Worm (Caenorhabditis elegans): ENCODE data around the gene hsp-75.

The hsp-75 gene

DNA sequence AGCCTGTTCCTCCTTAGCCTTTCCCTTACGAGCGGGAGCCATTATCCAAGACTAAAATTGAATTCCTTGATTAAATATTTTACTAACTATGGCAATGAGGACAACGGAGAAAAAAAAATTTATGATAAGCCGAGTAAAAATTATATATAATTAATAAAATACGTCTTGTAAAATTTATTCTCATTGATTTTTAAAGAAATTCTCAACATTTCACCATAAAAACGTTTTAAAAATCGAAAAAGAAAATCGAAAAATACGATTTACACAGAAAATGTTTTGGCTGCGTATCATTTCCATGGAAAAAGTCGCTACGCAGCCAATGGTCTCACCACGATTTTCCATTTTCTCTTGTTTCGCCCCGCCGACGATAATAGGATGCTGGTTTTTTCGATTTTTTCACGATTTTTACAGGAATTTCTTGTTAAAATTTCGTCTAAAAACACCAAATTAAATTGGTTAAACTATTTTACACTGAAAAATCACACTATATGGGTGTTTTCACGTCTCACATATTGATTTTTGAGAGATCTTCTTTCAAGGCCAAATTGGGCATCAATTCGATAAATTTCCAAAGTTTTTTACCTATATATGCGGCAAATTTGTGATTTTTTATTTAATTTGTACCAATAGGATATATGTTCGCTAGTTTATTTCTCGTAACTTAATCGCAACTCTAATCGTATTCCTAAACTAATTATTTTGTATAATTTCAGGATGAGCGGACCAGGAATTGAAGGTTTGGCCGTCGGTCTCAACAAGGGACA, 46.8 kb downstream of the hsp-75 start, which contains the start of the genes rps-14 and rpl-36 (continued):
- TF ChIP-seq sem-4 (tag; optimal IDR thresholded peaks at IDR 0.05): peak; percentile 78
- TF ChIP-seq unc-62 (GFP tag; optimal IDR thresholded peaks at IDR 0.05): no peak
- TF ChIP-seq nhr-21 (tag; optimal IDR thresholded peaks at IDR 0.05): peak; percentile 91
- TF ChIP-seq sma-3 (GFP tag; optimal IDR thresholded peaks at IDR 0.05): peak; percentile 90
- TF ChIP-seq dmd-4 (tag; optimal IDR thresholded peaks at IDR 0.05): no peak

DNA sequence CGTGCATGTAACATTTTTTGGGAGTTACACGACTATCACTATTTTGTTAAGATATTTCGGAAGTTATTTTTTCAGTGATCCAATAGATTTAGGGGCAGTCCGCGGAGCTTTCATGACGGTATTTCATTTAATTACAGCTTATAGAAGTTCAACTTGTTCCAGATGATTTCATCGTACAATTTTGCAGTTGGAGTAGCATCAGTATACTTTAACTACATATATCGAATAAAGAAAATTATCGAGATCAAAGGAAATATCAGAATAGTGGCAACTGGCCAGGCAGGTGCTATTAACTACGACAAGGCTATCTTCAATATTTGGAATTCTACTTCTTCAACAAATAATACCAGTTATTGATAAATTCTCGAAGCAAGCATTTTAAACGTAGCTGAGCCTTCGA, 48.0 kb downstream of the hsp-75 start:
- TF ChIP-seq unc-39 (tag; optimal IDR thresholded peaks at IDR 0.05): no peak
- TF ChIP-seq ZK546.5 (tag; optimal IDR thresholded peaks at IDR 0.05): no peak
- no peak for TF ChIP-seq skn-1 (tag; optimal IDR thresholded peaks at IDR 0.05)
- TF ChIP-seq elt-1 (tag; optimal IDR thresholded peaks at IDR 0.05): no peak
- TF ChIP-seq F13H6.1 (tag; optimal IDR thresholded peaks at IDR 0.05): no peak
- TF ChIP-seq nhr-237 (tag; optimal IDR thresholded peaks at IDR 0.05): no peak
- TF ChIP-seq nhr-10 (tag; optimal IDR thresholded peaks at IDR 0.05): no peak
- TF ChIP-seq fos-1 (tag; optimal IDR thresholded peaks at IDR 0.05): no peak
- TF ChIP-seq R02D3.7 (tag; optimal IDR thresholded peaks at IDR 0.05): no peak
- no peak for TF ChIP-seq mdl-1 (tag; optimal IDR thresholded peaks at IDR 0.05)
- TF ChIP-seq dmd-4 (tag; optimal IDR thresholded peaks at IDR 0.05): no peak
- TF ChIP-seq mbf-1 (tag; optimal IDR thresholded peaks at IDR 0.05): no peak
- TF ChIP-seq sem-4 (tag; optimal IDR thresholded peaks at IDR 0.05): no peak
- no peak for TF ChIP-seq mab-5 (tag; optimal IDR thresholded peaks at IDR 0.05)
- no peak for TF ChIP-seq lsy-2 (tag; optimal IDR thresholded peaks at IDR 0.05)
- no peak for TF ChIP-seq peb-1 (tag; optimal IDR thresholded peaks at IDR 0.05)
- TF ChIP-seq nhr-21 (tag; optimal IDR thresholded peaks at IDR 0.05): no peak
- TF ChIP-seq lin-13 (GFP tag; optimal IDR thresholded peaks at IDR 0.05): no peak
- TF ChIP-seq nhr-129 (tag; optimal IDR thresholded peaks at IDR 0.05): no peak
